Fruit fly (Drosophila melanogaster) whole organism, wandering third instar larva: ENCODE measurements around the gene TwdlT.

Source experiments
- Abd-B ChIP-seq: fragments of >200 bp; optimal IDR thresholded peaks from 2 replicates; lab custom pipeline; 2017; ENCODE audit warnings: missing biosample characterization, missing genetic modification characterization
- CG32264 ChIP-seq: fragments of 200-800 bp; sonication (Bioruptor generic); optimal IDR thresholded peaks from 2 replicates; lab custom pipeline; 2016; ENCODE audit warnings: missing biosample characterization, missing genetic modification characterization
- CG9705 ChIP-seq: fragments of 200-800 bp; sonication (Bioruptor generic); optimal IDR thresholded peaks from 2 replicates; lab custom pipeline; 2018; ENCODE audit warnings: missing biosample characterization, mild to moderate bottlenecking, missing genetic modification characterization
- CrebA ChIP-seq: fragments of 200-800 bp; sonication (Bioruptor generic); optimal IDR thresholded peaks from 2 replicates; lab custom pipeline; 2016; ENCODE audit warnings: missing biosample characterization, mild to moderate bottlenecking, missing genetic modification characterization, borderline replicate concordance
- Dif ChIP-seq: fragments of 200-275, 200-300 bp; sonication (Bioruptor generic); optimal IDR thresholded peaks from 2 replicates; lab custom pipeline; 2018; ENCODE audit warnings: missing biosample characterization, missing genetic modification characterization; ENCODE audit not compliant: partially characterized antibody
- GATAd ChIP-seq: sonication (Bioruptor generic); optimal IDR thresholded peaks from 2 replicates; lab custom pipeline; 2016; ENCODE audit warnings: missing biosample characterization, missing genetic modification characterization
- HLH106 ChIP-seq: fragments of 200-800 bp; optimal IDR thresholded peaks from 3 replicates; lab custom pipeline; 2019; ENCODE audit warnings: missing biosample characterization, mild to moderate bottlenecking, missing genetic modification characterization, moderate library complexity
- Hnf4 ChIP-seq: fragments of 200-800 bp; sonication (Bioruptor generic); optimal IDR thresholded peaks from 2 replicates; lab custom pipeline; 2016; ENCODE audit warnings: missing biosample characterization, mild to moderate bottlenecking, missing genetic modification characterization
- Hr78 ChIP-seq: fragments of >200 bp; optimal IDR thresholded peaks from 2 replicates; lab custom pipeline; 2017; ENCODE audit warnings: missing biosample characterization, missing genetic modification characterization
- Hr83 ChIP-seq: fragments of 200-300 bp; sonication (Bioruptor generic); optimal IDR thresholded peaks from 2 replicates; lab custom pipeline; 2016; ENCODE audit warnings: missing biosample characterization, mild to moderate bottlenecking, missing genetic modification characterization, moderate library complexity; ENCODE audit not compliant: poor library complexity, severe bottlenecking
- Jra ChIP-seq: sonication (Bioruptor generic); optimal IDR thresholded peaks from 2 replicates; lab custom pipeline; 2016; ENCODE audit warnings: missing biosample characterization, missing genetic modification characterization
- Mio ChIP-seq: sonication (Bioruptor generic); optimal IDR thresholded peaks from 2 replicates; lab custom pipeline; 2016; ENCODE audit warnings: missing biosample characterization, missing genetic modification characterization
- Myc ChIP-seq: fragments of >200 bp; optimal IDR thresholded peaks from 2 replicates; lab custom pipeline; 2017
- N ChIP-seq: fragments of >200 bp; optimal IDR thresholded peaks from 2 replicates; lab custom pipeline; 2018; ENCODE audit warnings: missing biosample characterization, missing external identifiers, missing genetic modification characterization
- OdsH ChIP-seq: fragments of 200-800 bp; sonication (Bioruptor generic); optimal IDR thresholded peaks from 2 replicates; lab custom pipeline; 2016; ENCODE audit warnings: missing biosample characterization, mild to moderate bottlenecking, missing genetic modification characterization
- Rel ChIP-seq, 2 experiments: fragments of 200-800 bp; sonication (Bioruptor generic) in 1 of 2; optimal IDR thresholded peaks; 2 replicates in 1 of 2; 3 replicates in 1 of 2; lab custom pipeline; 2016 to 2019; ENCODE audit warnings: mild to moderate bottlenecking in 2 of 2, missing biosample characterization in 2 of 2, missing genetic modification characterization in 2 of 2, moderate library complexity in 1 of 2
- Sp1 ChIP-seq: fragments of 200-800 bp; sonication (Bioruptor generic); optimal IDR thresholded peaks from 3 replicates; lab custom pipeline; 2019; ENCODE audit warnings: missing biosample characterization, mild to moderate bottlenecking, missing genetic modification characterization, moderate library complexity
- Vsx2 ChIP-seq: fragments of 200-300, 225-300 bp; sonication (Bioruptor generic); optimal IDR thresholded peaks from 2 replicates; lab custom pipeline; 2018; ENCODE audit warnings: missing biosample characterization, missing genetic modification characterization; ENCODE audit not compliant: partially characterized antibody
- br ChIP-seq: fragments of 200-800 bp; sonication (Bioruptor generic); optimal IDR thresholded peaks from 2 replicates; lab custom pipeline; 2016; ENCODE audit warnings: missing biosample characterization, missing genetic modification characterization
- brk ChIP-seq: fragments of 200-800 bp; sonication (Bioruptor generic); optimal IDR thresholded peaks from 2 replicates; lab custom pipeline; 2016; ENCODE audit warnings: missing biosample characterization, mild to moderate bottlenecking, missing genetic modification characterization
- dl ChIP-seq, 2 experiments: fragments of 175-275, 200-275 bp in 1 of 2; fragments of 200-275 bp in 1 of 2; sonication (Bioruptor generic); optimal IDR thresholded peaks; lab custom pipeline; 2018; ENCODE audit warnings: mild to moderate bottlenecking in 2 of 2, missing biosample characterization in 2 of 2, missing genetic modification characterization in 2 of 2, moderate library complexity in 2 of 2; ENCODE audit not compliant: partially characterized antibody in 2 of 2, insufficient read depth in 1 of 2
- dmrt93B ChIP-seq: fragments of 200-800 bp; sonication (Bioruptor generic); optimal IDR thresholded peaks from 2 replicates; lab custom pipeline; 2018; ENCODE audit warnings: missing biosample characterization, mild to moderate bottlenecking, missing genetic modification characterization
- dsf ChIP-seq: sonication (Bioruptor generic); optimal IDR thresholded peaks from 2 replicates; lab custom pipeline; 2016; ENCODE audit warnings: missing biosample characterization, missing genetic modification characterization, borderline replicate concordance
- ey ChIP-seq: fragments of 200-800 bp; sonication (Bioruptor generic); optimal IDR thresholded peaks from 2 replicates; lab custom pipeline; 2016; ENCODE audit warnings: missing biosample characterization, missing genetic modification characterization
- foxo ChIP-seq, 2 experiments: fragments of 200-800 bp; sonication (Bioruptor generic); optimal IDR thresholded peaks; 2 replicates in 1 of 2; 3 replicates in 1 of 2; lab custom pipeline; 2016 to 2017; ENCODE audit warnings: missing biosample characterization in 2 of 2, missing genetic modification characterization in 2 of 2
- fru ChIP-seq: fragments of 200-800 bp; sonication (Bioruptor generic); optimal IDR thresholded peaks from 3 replicates; lab custom pipeline; 2016; ENCODE audit warnings: missing biosample characterization, mild to moderate bottlenecking, missing genetic modification characterization
- h ChIP-seq: fragments of 200-800 bp; sonication (Bioruptor generic); optimal IDR thresholded peaks from 3 replicates; lab custom pipeline; 2016; ENCODE audit warnings: missing biosample characterization, mild to moderate bottlenecking, missing genetic modification characterization
- jim ChIP-seq: fragments of 175-275, 200-325 bp; sonication (Bioruptor generic); optimal IDR thresholded peaks from 2 replicates; lab custom pipeline; 2016; ENCODE audit warnings: missing biosample characterization, mild to moderate bottlenecking, missing genetic modification characterization
- lola ChIP-seq: fragments of >200 bp; optimal IDR thresholded peaks from 2 replicates; lab custom pipeline; 2017; ENCODE audit warnings: missing biosample characterization, missing genetic modification characterization
- pan ChIP-seq: fragments of >200 bp; optimal IDR thresholded peaks from 2 replicates; lab custom pipeline; 2017
- psq ChIP-seq: fragments of 200-800 bp; sonication (Bioruptor generic); optimal IDR thresholded peaks from 3 replicates; lab custom pipeline; 2017; ENCODE audit warnings: missing biosample characterization, mild to moderate bottlenecking, missing genetic modification characterization, moderate library complexity
- rgr ChIP-seq: fragments of 200-800 bp; sonication (Bioruptor generic); optimal IDR thresholded peaks from 3 replicates; lab custom pipeline; 2016; ENCODE audit warnings: missing biosample characterization, mild to moderate bottlenecking, missing genetic modification characterization
- sage ChIP-seq: fragments of 200-800 bp; sonication (Bioruptor generic); optimal IDR thresholded peaks from 2 replicates; lab custom pipeline; 2016; ENCODE audit warnings: missing biosample characterization, mild to moderate bottlenecking, missing genetic modification characterization
- sv ChIP-seq: fragments of 200-800 bp; sonication (Bioruptor generic); optimal IDR thresholded peaks from 3 replicates; lab custom pipeline; 2016; ENCODE audit warnings: missing biosample characterization, missing genetic modification characterization
- tai ChIP-seq: sonication (Bioruptor generic); optimal IDR thresholded peaks from 2 replicates; lab custom pipeline; 2016; ENCODE audit warnings: missing biosample characterization, missing genetic modification characterization
- usp ChIP-seq: fragments of >200 bp; optimal IDR thresholded peaks from 2 replicates; lab custom pipeline; 2017; ENCODE audit warnings: missing biosample characterization, missing genetic modification characterization

TwdlT gene

dm6 chr3R:27075694-27076093 lies 26.7 kb downstream of the TwdlT start, which contains the start of gene CG14257:
Gene CG14257 (plus strand): TSS chr3R:27075870.
- TF ChIP-seq dl (GFP tag; optimal IDR thresholded peaks at IDR 0.05; lab: Kevin White, UChicago; ENCODE audit: insufficient read depth in 1 of 2, partially characterized antibody in 2 of 2) (no peak), Myc (no peak), fru (GFP tag; lab: Kevin White, UChicago) (no peak), CG9705 (GFP tag; lab: Kevin White, UChicago) (no peak), tai (GFP tag; lab: Kevin White, UChicago) (no peak), Hnf4 (GFP tag; lab: Kevin White, UChicago) (no peak), sv (no peak), Hr78 (no peak), Jra (GFP tag; lab: Kevin White, UChicago) (no peak), Vsx2 (GFP tag; lab: Kevin White, UChicago) (peak; percentile 8), GATAd (GFP tag; lab: Kevin White, UChicago) (no peak), Abd-B (no peak), Mio (GFP tag; lab: Kevin White, UChicago) (no peak), Dif (peak; percentile 48), HLH106 (tag; lab: Kevin White, UChicago) (no peak), foxo (GFP tag; optimal IDR thresholded peaks at IDR 0.05; lab: Kevin White, UChicago) (no peak), ey (no peak), dmrt93B (GFP tag; lab: Kevin White, UChicago) (no peak), OdsH (GFP tag; lab: Kevin White, UChicago) (no peak), Rel (GFP tag; optimal IDR thresholded peaks at IDR 0.05; lab: Kevin White, UChicago) (no peak), Rel (tag; optimal IDR thresholded peaks at IDR 0.05; lab: Kevin White, UChicago) (peak; percentile 23), sage (no peak), usp (GFP tag; lab: Kevin White, UChicago) (no peak), psq (peak; percentile 71), jim (GFP tag; lab: Kevin White, UChicago) (no peak)

dm6 chr3R:27076618-27077017 lies 27.6 kb downstream of the TwdlT start:
- no peak for TF ChIP-seq brk (GFP tag; lab: Kevin White, UChicago)
- TF ChIP-seq Mio (GFP tag; lab: Kevin White, UChicago): no peak
- no peak for TF ChIP-seq Hr83
- no peak for TF ChIP-seq CrebA (GFP tag; lab: Kevin White, UChicago)
- TF ChIP-seq pan (lab: Kevin White, UChicago): no peak
- TF ChIP-seq dmrt93B (GFP tag; lab: Kevin White, UChicago): no peak
- TF ChIP-seq fru (GFP tag; lab: Kevin White, UChicago): no peak
- no peak for TF ChIP-seq Vsx2 (GFP tag; lab: Kevin White, UChicago)
- TF ChIP-seq Abd-B: no peak

- no peak for TF ChIP-seq Dif
- TF ChIP-seq Sp1: no peak
- TF ChIP-seq Myc: peak; percentile 66
- TF ChIP-seq Vsx2 (GFP tag; lab: Kevin White, UChicago): no peak
- TF ChIP-seq dl (GFP tag; optimal IDR thresholded peaks at IDR 0.05; lab: Kevin White, UChicago; ENCODE audit: insufficient read depth in 1 of 2, partially characterized antibody in 2 of 2): no peak
- no peak for TF ChIP-seq rgr
- no peak for TF ChIP-seq pan (lab: Kevin White, UChicago)
Observed at dm6 chr3R:27082752-27083151, 33.7 kb downstream of the TwdlT start.

dm6 chr3R:27084528-27085052 lies 35.6 kb downstream of the TwdlT start:
- no peak for TF ChIP-seq Sp1
- TF ChIP-seq h (GFP tag; lab: Kevin White, UChicago): peak; percentile 7
- TF ChIP-seq Mio (GFP tag; lab: Kevin White, UChicago): no peak
- no peak for TF ChIP-seq lola (GFP tag; lab: Kevin White, UChicago)
- no peak for TF ChIP-seq dl (GFP tag; optimal IDR thresholded peaks at IDR 0.05; lab: Kevin White, UChicago; ENCODE audit: insufficient read depth in 1 of 2, partially characterized antibody in 2 of 2)
- no peak for TF ChIP-seq dsf (GFP tag; lab: Kevin White, UChicago)
- no peak for TF ChIP-seq rgr
- TF ChIP-seq Jra (GFP tag; lab: Kevin White, UChicago): no peak
- no peak for TF ChIP-seq sv
- peak; percentile 12 for TF ChIP-seq fru (GFP tag; lab: Kevin White, UChicago)
- TF ChIP-seq HLH106 (tag; lab: Kevin White, UChicago): no peak
- no peak for TF ChIP-seq ey
- no peak for TF ChIP-seq br (GFP tag; lab: Kevin White, UChicago)
- TF ChIP-seq OdsH (GFP tag; lab: Kevin White, UChicago): no peak
- no peak for TF ChIP-seq Hr78
- peak in 1 of 2 experiments; percentile 10 for TF ChIP-seq foxo (GFP tag; optimal IDR thresholded peaks at IDR 0.05; lab: Kevin White, UChicago)
- no peak for TF ChIP-seq N (GFP tag; lab: Kevin White, UChicago)
- TF ChIP-seq tai (GFP tag; lab: Kevin White, UChicago): no peak
- no peak for TF ChIP-seq CG32264 (GFP tag; lab: Kevin White, UChicago)
- TF ChIP-seq dmrt93B (GFP tag; lab: Kevin White, UChicago): no peak
- no peak for TF ChIP-seq pan (lab: Kevin White, UChicago)
